Worm (Caenorhabditis elegans) whole organism, L1 larva: ENCODE results near the gene slc-9B.1.
A peak's percentile ranks its signal among the peaks of the same experiment; 100 is the strongest.

Experiments used
- F16B12.6 ChIP-seq: fragments of 150-350 bp; optimal IDR thresholded peaks from 2 replicates; lab custom pipeline; 2014; ENCODE audit warnings: missing biosample characterization, missing genetic modification characterization
- aha-1 ChIP-seq: fragments of 150-350 bp; optimal IDR thresholded peaks from 2 replicates; lab custom pipeline; 2014; ENCODE audit warnings: missing biosample characterization, missing genetic modification characterization
- alr-1 ChIP-seq: fragments of 200-800 bp; sonication (Bioruptor generic); optimal IDR thresholded peaks from 2 replicates; lab custom pipeline; 2018; ENCODE audit warnings: borderline replicate concordance, mild to moderate bottlenecking, missing genetic modification characterization, missing compliant biosample characterization
- blmp-1 ChIP-seq: fragments of 150-350 bp; optimal IDR thresholded peaks from 2 replicates; lab custom pipeline; 2014; ENCODE audit warnings: missing biosample characterization, missing genetic modification characterization
- ceh-63 ChIP-seq: fragments of 200-800 bp; sonication (Bioruptor generic); optimal IDR thresholded peaks from 2 replicates; lab custom pipeline; 2018; ENCODE audit warnings: mild to moderate bottlenecking, missing genetic modification characterization, missing compliant biosample characterization
- ceh-82 ChIP-seq, 3 experiments: fragments of 150-350 bp in 1 of 3; sonication (generic microtip) in 2 of 3; optimal IDR thresholded peaks; 2 replicates each; lab custom pipeline; 2014 to 2017; ENCODE audit warnings: missing biosample characterization in 3 of 3, missing genetic modification characterization in 3 of 3
- ceh-88 ChIP-seq: fragments of 200-800 bp; sonication (Bioruptor generic); IDR thresholded peaks from 2 replicates; pipeline ENCODE4 v1.3.6; 2022; ENCODE audit warnings: missing genetic modification characterization, missing compliant biosample characterization
- ces-1 ChIP-seq: fragments of 150-350 bp; optimal IDR thresholded peaks from 2 replicates; lab custom pipeline; 2014; ENCODE audit warnings: missing biosample characterization, missing genetic modification reagents, missing genetic modification characterization
- dsc-1 ChIP-seq: sonication (generic microtip); optimal IDR thresholded peaks from 2 replicates; lab custom pipeline; 2016; ENCODE audit warnings: mild to moderate bottlenecking, missing genetic modification characterization, missing compliant biosample characterization
- efl-1 ChIP-seq, 4 experiments: fragments of 150-350 bp; optimal IDR thresholded peaks in 3 of 4; peaks in 1 of 4; 1 replicate in 1 of 4; 2 replicates in 3 of 4; lab custom pipeline; 2014; ENCODE audit warnings: missing biosample characterization in 2 of 4, missing genetic modification characterization in 2 of 4, missing genetic modification reagents in 2 of 4
- efl-3 ChIP-seq: fragments of 200-800 bp; sonication (Bioruptor generic); optimal IDR thresholded peaks from 2 replicates; lab custom pipeline; 2018; ENCODE audit warnings: mild to moderate bottlenecking, missing genetic modification characterization, missing compliant biosample characterization
- egl-13 ChIP-seq: sonication (generic microtip); optimal IDR thresholded peaks from 2 replicates; lab custom pipeline; 2016; ENCODE audit warnings: missing genotype, missing genetic modification reagents, missing genetic modification characterization, missing compliant biosample characterization
- egl-27 ChIP-seq, 2 experiments: fragments of 150-350 bp in 1 of 2; sonication (generic microtip); optimal IDR thresholded peaks; 3 replicates each; lab custom pipeline; 2017 to 2018; ENCODE audit warnings: missing biosample characterization in 2 of 2, missing genetic modification characterization in 2 of 2, missing genetic modification reagents in 2 of 2
- elt-2 ChIP-seq: sonication (generic microtip); optimal IDR thresholded peaks from 2 replicates; lab custom pipeline; 2016; ENCODE audit warnings: missing genetic modification characterization, mild to moderate bottlenecking, inconsistent platforms, missing compliant biosample characterization, missing genetic modification reagents
- fos-1 ChIP-seq: fragments of 150-350 bp; optimal IDR thresholded peaks from 2 replicates; lab custom pipeline; 2014; ENCODE audit warnings: missing biosample characterization, missing genetic modification characterization
- grh-1 ChIP-seq: fragments of 200-800 bp; sonication (Bioruptor generic); IDR thresholded peaks from 2 replicates; pipeline ENCODE4 v1.3.6; 2022; ENCODE audit warnings: missing genetic modification reagents, missing genetic modification characterization, missing compliant biosample characterization
- hlh-17 ChIP-seq: fragments of 200-800 bp; sonication (Bioruptor generic); optimal IDR thresholded peaks from 2 replicates; lab custom pipeline; 2018; ENCODE audit warnings: missing genetic modification characterization, mild to moderate bottlenecking, missing compliant biosample characterization, moderate library complexity, borderline replicate concordance
- hlh-4 ChIP-seq: sonication (generic microtip); optimal IDR thresholded peaks from 2 replicates; lab custom pipeline; 2016; ENCODE audit warnings: mild to moderate bottlenecking, missing genetic modification characterization, missing compliant biosample characterization
- irx-1 ChIP-seq: sonication (generic microtip); optimal IDR thresholded peaks from 2 replicates; lab custom pipeline; 2016; ENCODE audit warnings: missing genetic modification characterization, missing compliant biosample characterization
- lin-39 ChIP-seq: fragments of 150-350 bp; optimal IDR thresholded peaks from 2 replicates; lab custom pipeline; 2014; ENCODE audit warnings: missing biosample characterization, missing genetic modification reagents, missing genetic modification characterization
- lsy-2 ChIP-seq, 2 experiments: fragments of 150-350 bp; optimal IDR thresholded peaks; 2 replicates each; lab custom pipeline; 2014; ENCODE audit warnings: missing biosample characterization in 2 of 2, missing genetic modification characterization in 2 of 2
- mab-9 ChIP-seq: fragments of 200-800 bp; sonication (Bioruptor generic); IDR thresholded peaks from 2 replicates; pipeline ENCODE4 v1.3.6; 2022; ENCODE audit warnings: missing genetic modification reagents, missing genetic modification characterization, missing compliant biosample characterization
- mep-1 ChIP-seq: fragments of 150-350 bp; optimal IDR thresholded peaks from 2 replicates; lab custom pipeline; 2014; ENCODE audit warnings: missing biosample characterization, missing genetic modification characterization
- nhr-12 ChIP-seq: sonication (generic microtip); optimal IDR thresholded peaks from 2 replicates; lab custom pipeline; 2017; ENCODE audit warnings: missing biosample characterization, missing genetic modification characterization
- nhr-20 ChIP-seq: sonication (generic microtip); optimal IDR thresholded peaks from 2 replicates; lab custom pipeline; 2016; ENCODE audit warnings: mild to moderate bottlenecking, missing genetic modification characterization, missing compliant biosample characterization
- nhr-28 ChIP-seq: fragments of 150-350 bp; optimal IDR thresholded peaks from 2 replicates; lab custom pipeline; 2014; ENCODE audit warnings: missing biosample characterization, missing genetic modification characterization
- nhr-47 ChIP-seq: sonication (generic microtip); optimal IDR thresholded peaks from 2 replicates; lab custom pipeline; 2016; ENCODE audit warnings: mild to moderate bottlenecking, missing genetic modification characterization, moderate library complexity, missing compliant biosample characterization
- nhr-76 ChIP-seq: sonication (generic microtip); optimal IDR thresholded peaks from 2 replicates; lab custom pipeline; 2017; ENCODE audit warnings: missing biosample characterization, missing genetic modification characterization
- nhr-84 ChIP-seq: sonication (generic microtip); optimal IDR thresholded peaks from 2 replicates; lab custom pipeline; 2017; ENCODE audit warnings: missing biosample characterization, missing genetic modification characterization
- nhr-85 ChIP-seq: sonication (generic microtip); peaks from one replicate; lab custom pipeline; 2016; ENCODE audit warnings: missing genetic modification characterization, inconsistent platforms, missing compliant biosample characterization
- pag-3 ChIP-seq: sonication (generic microtip); optimal IDR thresholded peaks from 2 replicates; lab custom pipeline; 2017; ENCODE audit warnings: missing genetic modification characterization, mild to moderate bottlenecking, missing compliant biosample characterization, antibody characterized with exemption, borderline replicate concordance; ENCODE audit not compliant: insufficient read depth
- snpc-4 ChIP-seq: fragments of 150-350 bp; optimal IDR thresholded peaks from 2 replicates; lab custom pipeline; 2014; ENCODE audit warnings: missing biosample characterization, missing genetic modification characterization
- sup-37 ChIP-seq: fragments of 200-800 bp; sonication (Bioruptor generic); optimal IDR thresholded peaks from 2 replicates; lab custom pipeline; 2018; ENCODE audit warnings: mild to moderate bottlenecking, missing genetic modification characterization, missing compliant biosample characterization
- tbx-2 ChIP-seq: sonication (generic microtip); optimal IDR thresholded peaks from 2 replicates; lab custom pipeline; 2016; ENCODE audit warnings: missing genetic modification characterization, missing compliant biosample characterization
- unc-30 ChIP-seq: sonication (generic microtip); optimal IDR thresholded peaks from 2 replicates; lab custom pipeline; 2017; ENCODE audit warnings: missing biosample characterization, missing genetic modification characterization
- vab-15 ChIP-seq: sonication (generic microtip); optimal IDR thresholded peaks from 2 replicates; lab custom pipeline; 2017; ENCODE audit warnings: missing genotype, mild to moderate bottlenecking, missing genetic modification characterization, missing compliant biosample characterization
- xbp-1 ChIP-seq: sonication (generic microtip); optimal IDR thresholded peaks from 2 replicates; lab custom pipeline; 2016; ENCODE audit warnings: missing genetic modification characterization, missing compliant biosample characterization

Gene slc-9B.1

ce11 chrX:10260035-10260434 is 19.4 kb upstream of the slc-9B.1 start, which contains the start of gene C32A9.1:
Gene C32A9.1, minus strand, starts transcription at chrX:10260135.
- TF ChIP-seq nhr-12 (tag; lab: Kevin White, UChicago): no peak
- TF ChIP-seq egl-13 (tag; lab: Kevin White, UChicago): no peak
- TF ChIP-seq ceh-88 (GFP tag; lab: Robert Waterston, UW): no peak
- no peak for TF ChIP-seq egl-27 (tag; optimal IDR thresholded peaks at IDR 0.05; lab: Kevin White, UChicago)
- no peak for TF ChIP-seq nhr-28
- no peak for TF ChIP-seq unc-30 (tag; lab: Kevin White, UChicago)
- no peak for TF ChIP-seq efl-3 (GFP tag; lab: Kevin White, UChicago)
- TF ChIP-seq hlh-4 (tag; lab: Kevin White, UChicago): no peak
- TF ChIP-seq pag-3 (tag; lab: Kevin White, UChicago): no peak
- TF ChIP-seq blmp-1: no peak
- no peak for TF ChIP-seq lsy-2 (tag; optimal IDR thresholded peaks at IDR 0.05; lab: Kevin White, UChicago)
- no peak for TF ChIP-seq hlh-17 (GFP tag; lab: Kevin White, UChicago)
- TF ChIP-seq ceh-82 (tag; optimal IDR thresholded peaks at IDR 0.05; lab: Kevin White, UChicago): no peak

- TF ChIP-seq efl-1 (optimal IDR thresholded peaks at IDR 0.05; lab: Kevin White, UChicago): no peak
- peak in 1 of 2 experiments; percentile 52 for TF ChIP-seq efl-1 (GFP tag; optimal IDR thresholded peaks at IDR 0.05 in 1 of 2; lab: Kevin White, UChicago)
- no peak for TF ChIP-seq ceh-63 (GFP tag; lab: Kevin White, UChicago)
- TF ChIP-seq xbp-1: no peak
These were observed 17.1 kb upstream of the slc-9B.1 start for ce11 chrX:10262299-10262698.

ce11 chrX:10273392-10273791 is 6.0 kb upstream of the slc-9B.1 start, which contains the start of gene F41E7.2:
Gene F41E7.2, plus strand, starts transcription at chrX:10273692.
- TF ChIP-seq sup-37 (GFP tag; lab: Kevin White, UChicago) (no peak), irx-1 (tag; lab: Kevin White, UChicago) (no peak)

ce11 chrX:10274470-10274869 is 4.9 kb upstream of the slc-9B.1 start:
- TF ChIP-seq efl-1 (optimal IDR thresholded peaks at IDR 0.05; lab: Kevin White, UChicago): no peak
- peak in 1 of 2 experiments; percentile 0 for TF ChIP-seq efl-1 (GFP tag; optimal IDR thresholded peaks at IDR 0.05 in 1 of 2; lab: Kevin White, UChicago)
- TF ChIP-seq aha-1 (tag; lab: Kevin White, UChicago): no peak
- TF ChIP-seq, all 84 proteins: peak for 1

- TF ChIP-seq F16B12.6 (tag; lab: Kevin White, UChicago) (no peak), nhr-20 (peak; percentile 58), nhr-85 (tag; lab: Kevin White, UChicago) (peak; percentile 70), mab-9 (GFP tag; lab: Robert Waterston, UW) (no peak)
- TF ChIP-seq, all 84 proteins: peak for 2
These were observed 2.3 kb upstream of the slc-9B.1 start for ce11 chrX:10277118-10277517.

ce11 chrX:10285634-10286033 is 6.2 kb downstream of the slc-9B.1 start, which contains the start of gene npr-6:
Gene npr-6, minus strand, starts transcription at chrX:10285734.
- TF ChIP-seq irx-1 (tag; lab: Kevin White, UChicago) (no peak), alr-1 (tag; lab: Kevin White, UChicago) (no peak), elt-2 (tag; lab: Kevin White, UChicago) (no peak), mep-1 (no peak), grh-1 (GFP tag; lab: Robert Waterston, UW) (no peak), nhr-84 (tag; lab: Kevin White, UChicago) (no peak), dsc-1 (no peak), tbx-2 (tag; lab: Kevin White, UChicago) (no peak), ces-1 (GFP tag; lab: Kevin White, UChicago) (no peak), snpc-4 (tag; lab: Kevin White, UChicago) (no peak), nhr-76 (tag; lab: Kevin White, UChicago) (no peak), efl-3 (GFP tag; lab: Kevin White, UChicago) (no peak), vab-15 (tag; lab: Kevin White, UChicago) (no peak), lin-39 (tag; lab: Kevin White, UChicago) (no peak), fos-1 (no peak), nhr-47 (tag; lab: Kevin White, UChicago) (no peak)
